Worm (Caenorhabditis elegans): ENCODE data around the gene srt-54.

The srt-54 gene

ce11 chrII:73329-73728 is 43.7 kb upstream of the srt-54 start:
- no peak for TF ChIP-seq D2030.7 (GFP tag; IDR thresholded peaks at IDR 0.05)
- no peak for TF ChIP-seq repo-1 (tag; optimal IDR thresholded peaks at IDR 0.05)
- TF ChIP-seq akir-1 (GFP tag; optimal IDR thresholded peaks at IDR 0.05) = no peak
- no peak for TF ChIP-seq snpc-1.1 (tag; optimal IDR thresholded peaks at IDR 0.05; ENCODE audit: insufficient read depth)
- no peak for TF ChIP-seq ceh-58 (GFP tag; IDR thresholded peaks at IDR 0.05)
- no peak for TF ChIP-seq die-1 (tag; optimal IDR thresholded peaks at IDR 0.05)
- TF ChIP-seq hsf-1 (GFP tag; IDR thresholded peaks at IDR 0.05) = no peak
- TF ChIP-seq C17E4.6 (GFP tag; IDR thresholded peaks at IDR 0.05) = no peak
- no peak for TF ChIP-seq hrde-1 (tag; optimal IDR thresholded peaks at IDR 0.05; ENCODE audit: borderline replicate concordance)
- TF ChIP-seq madf-10 (tag; optimal IDR thresholded peaks at IDR 0.05) = no peak
- TF ChIP-seq attf-3 (GFP tag; conservative IDR thresholded peaks at IDR 0.05) = no peak
- TF ChIP-seq hmg-1.2 (GFP tag; IDR thresholded peaks at IDR 0.05) = no peak
- no peak for TF ChIP-seq aptf-2 (GFP tag; conservative IDR thresholded peaks at IDR 0.05)
- TF ChIP-seq ztf-3 (GFP tag; optimal IDR thresholded peaks at IDR 0.05) = no peak

ce11 chrII:73892-74291 is 43.1 kb upstream of the srt-54 start:
- no peak for TF ChIP-seq somi-1 (GFP tag; optimal IDR thresholded peaks at IDR 0.05)
- TF ChIP-seq B0035.1 (tag; optimal IDR thresholded peaks at IDR 0.05) = no peak
- no peak for TF ChIP-seq dpl-1 (GFP tag; optimal IDR thresholded peaks at IDR 0.05)
- TF ChIP-seq mes-4 (tag; optimal IDR thresholded peaks at IDR 0.05) = no peak
- TF ChIP-seq ceh-91 (GFP tag; IDR thresholded peaks at IDR 0.05) = no peak
- no peak for TF ChIP-seq Y53F4B.3 (GFP tag; IDR thresholded peaks at IDR 0.05)
- TF ChIP-seq aptf-3 (GFP tag; IDR thresholded peaks at IDR 0.05) = no peak
- TF ChIP-seq lin-54 (GFP tag; optimal IDR thresholded peaks at IDR 0.05) = no peak
- no peak for TF ChIP-seq gei-17 (GFP tag; optimal IDR thresholded peaks at IDR 0.05)
- no peak for TF ChIP-seq cebp-2 (GFP tag; IDR thresholded peaks at IDR 0.05)
- TF ChIP-seq Y79H2A.3 (GFP tag; conservative IDR thresholded peaks at IDR 0.05) = no peak
- TF ChIP-seq hmg-1.2 (GFP tag; IDR thresholded peaks at IDR 0.05) = no peak
- TF ChIP-seq lag-1 (GFP tag; IDR thresholded peaks at IDR 0.05) = no peak
- no peak for TF ChIP-seq repo-1 (tag; optimal IDR thresholded peaks at IDR 0.05)
- no peak for TF ChIP-seq T26A5.8 (tag; optimal IDR thresholded peaks at IDR 0.05)

- TF ChIP-seq unc-130 (GFP tag; optimal IDR thresholded peaks at IDR 0.05) = no peak
- no peak for TF ChIP-seq mes-4 (tag; optimal IDR thresholded peaks at IDR 0.05)
- no peak for TF ChIP-seq lsl-1 (GFP tag; optimal IDR thresholded peaks at IDR 0.05)
- TF ChIP-seq ceh-40 (GFP tag; IDR thresholded peaks at IDR 0.05) = no peak
- TF ChIP-seq nfyb-1 (GFP tag; IDR thresholded peaks at IDR 0.05) = no peak
- TF ChIP-seq zim-3 (tag; optimal IDR thresholded peaks at IDR 0.05) = no peak
- TF ChIP-seq C17E4.6 (GFP tag; IDR thresholded peaks at IDR 0.05) = no peak
- TF ChIP-seq bed-1 (GFP tag; IDR thresholded peaks at IDR 0.05) = no peak
- no peak for TF ChIP-seq ztf-25 (GFP tag; IDR thresholded peaks at IDR 0.05)
- no peak for TF ChIP-seq K12H6.12 (tag; optimal IDR thresholded peaks at IDR 0.05)
- TF ChIP-seq let-607 (tag; optimal IDR thresholded peaks at IDR 0.05) = no peak
Measured at ce11 chrII:75831-76230, 41.2 kb upstream of the srt-54 start.

DNA sequence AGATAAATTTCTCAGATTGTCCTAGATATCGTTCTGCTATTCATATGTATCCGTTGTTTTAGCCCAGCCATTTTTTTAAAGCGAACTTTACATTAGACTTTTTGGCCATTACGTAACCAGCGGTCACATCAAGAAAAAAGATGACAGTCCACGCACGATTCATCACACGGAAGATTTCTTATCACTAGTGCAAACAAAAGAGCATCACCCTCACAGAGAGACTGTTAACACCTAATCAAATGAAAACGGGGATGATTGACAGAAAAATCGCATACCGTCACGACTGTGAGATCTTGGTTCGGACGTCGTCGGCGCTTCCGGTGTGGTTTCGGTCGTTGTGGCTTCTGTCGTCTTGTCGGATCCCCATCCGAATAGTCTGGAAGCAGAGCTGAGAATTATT is 40.4 kb upstream of the srt-54 start:
- TF ChIP-seq K12H6.12 (tag; optimal IDR thresholded peaks at IDR 0.05) = no peak
- peak; percentile 82 for TF ChIP-seq nhr-80 (tag; optimal IDR thresholded peaks at IDR 0.05)
- TF ChIP-seq dox-1 (GFP tag; IDR thresholded peaks at IDR 0.05) = 0 out of 2 replicates have a peak, but pooled peaks have one; percentile 22

All from whole organism, young adult.